Fruit fly (Drosophila melanogaster): ENCODE measurements around the gene Eip93F.

The Eip93F gene

dm6 chr3R:21948081-21948480 lies 833 bp upstream of the Eip93F start:
- no peak for TF ChIP-seq Snoo (tag; optimal IDR thresholded peaks at IDR 0.05)
- no peak for TF ChIP-seq Pif1A (GFP tag; optimal IDR thresholded peaks at IDR 0.05)
- TF ChIP-seq CG17806 (tag; optimal IDR thresholded peaks at IDR 0.05), result no peak
- TF ChIP-seq CG32121 (GFP tag; IDR thresholded peaks at IDR 0.05), result peak; percentile 49; the same call in 1 of the 2 replicates
- TF ChIP-seq CG15710 (tag; optimal IDR thresholded peaks at IDR 0.05), result no peak
- no peak for TF ChIP-seq CG12605 (GFP tag; IDR thresholded peaks at IDR 0.05)
- 0 out of 2 replicates have a peak, but pooled peaks have one; percentile 14 for TF ChIP-seq rn (GFP tag; IDR thresholded peaks at IDR 0.05)
- no peak for TF ChIP-seq CG14655 (GFP tag; optimal IDR thresholded peaks at IDR 0.05)
- TF ChIP-seq CG8301 (tag; optimal IDR thresholded peaks at IDR 0.05), result no peak
- peak; percentile 74 for TF ChIP-seq CG13204 (GFP tag; optimal IDR thresholded peaks at IDR 0.05)
- no peak for TF ChIP-seq CG10348 (GFP tag; IDR thresholded peaks at IDR 0.05)
- TF ChIP-seq CG34367 (tag; optimal IDR thresholded peaks at IDR 0.05), result no peak
- TF ChIP-seq gl (tag; optimal IDR thresholded peaks at IDR 0.05), result peak; percentile 20
- TF ChIP-seq CG9948 (tag; optimal IDR thresholded peaks at IDR 0.05), result no peak
- TF ChIP-seq Pif1B (GFP tag; optimal IDR thresholded peaks at IDR 0.05), result no peak
- TF ChIP-seq fd96Ca (GFP tag; IDR thresholded peaks at IDR 0.05), result peak; percentile 59; the same call in 2 of the 3 replicates
- TF ChIP-seq CG4496 (GFP tag; IDR thresholded peaks at IDR 0.05), result no peak
- TF ChIP-seq EcR (GFP tag; optimal IDR thresholded peaks at IDR 0.05), result no peak
- TF ChIP-seq Ets98B (GFP tag; IDR thresholded peaks at IDR 0.05), result peak; percentile 43
- TF ChIP-seq D1 (tag; optimal IDR thresholded peaks at IDR 0.05), result no peak
- peak; percentile 32 for TF ChIP-seq CG8159 (tag; optimal IDR thresholded peaks at IDR 0.05)

DNA sequence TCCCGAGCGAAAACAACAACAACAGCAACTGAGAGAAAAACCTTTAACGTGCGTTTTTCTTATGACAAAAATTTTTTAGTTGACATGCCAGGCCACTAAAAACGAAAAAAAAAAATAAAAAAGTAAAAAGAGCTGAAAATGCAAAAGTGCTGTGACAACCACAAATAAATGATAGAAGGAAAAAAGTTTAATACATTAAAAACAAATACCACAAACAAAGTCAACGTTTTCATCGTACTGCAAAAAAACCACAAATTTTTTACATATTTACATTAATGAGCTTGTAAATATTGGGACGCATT lies 598 bp downstream of the Eip93F start:
- TF ChIP-seq fd96Ca (GFP tag; IDR thresholded peaks at IDR 0.05), result no peak
- TF ChIP-seq CG8159 (tag; optimal IDR thresholded peaks at IDR 0.05), result no peak
- no peak for TF ChIP-seq Ets98B (GFP tag; IDR thresholded peaks at IDR 0.05)
- TF ChIP-seq CG14655 (GFP tag; optimal IDR thresholded peaks at IDR 0.05), result peak; percentile 11
- no peak for TF ChIP-seq CG9948 (tag; optimal IDR thresholded peaks at IDR 0.05)
- TF ChIP-seq rn (GFP tag; IDR thresholded peaks at IDR 0.05), result no peak
- peak; percentile 5 for TF ChIP-seq D1 (tag; optimal IDR thresholded peaks at IDR 0.05)
- no peak for TF ChIP-seq CG10348 (GFP tag; IDR thresholded peaks at IDR 0.05)
- TF ChIP-seq CG34367 (tag; optimal IDR thresholded peaks at IDR 0.05), result no peak
- peak; percentile 22 for TF ChIP-seq Pif1A (GFP tag; optimal IDR thresholded peaks at IDR 0.05)

dm6 chr3R:21951386-21951785 lies 2.5 kb downstream of the Eip93F start:
- TF ChIP-seq fd96Ca (GFP tag; IDR thresholded peaks at IDR 0.05) (0 out of 3 replicates have a peak, but pooled peaks have one; percentile 18), CG10348 (GFP tag; IDR thresholded peaks at IDR 0.05) (no peak), CG34367 (tag; optimal IDR thresholded peaks at IDR 0.05) (no peak), EcR (GFP tag; optimal IDR thresholded peaks at IDR 0.05) (peak; percentile 83), CG13204 (GFP tag; optimal IDR thresholded peaks at IDR 0.05) (peak; percentile 15), CG4496 (GFP tag; IDR thresholded peaks at IDR 0.05) (peak; percentile 57; the same call in 2 of the 3 replicates)

DNA sequence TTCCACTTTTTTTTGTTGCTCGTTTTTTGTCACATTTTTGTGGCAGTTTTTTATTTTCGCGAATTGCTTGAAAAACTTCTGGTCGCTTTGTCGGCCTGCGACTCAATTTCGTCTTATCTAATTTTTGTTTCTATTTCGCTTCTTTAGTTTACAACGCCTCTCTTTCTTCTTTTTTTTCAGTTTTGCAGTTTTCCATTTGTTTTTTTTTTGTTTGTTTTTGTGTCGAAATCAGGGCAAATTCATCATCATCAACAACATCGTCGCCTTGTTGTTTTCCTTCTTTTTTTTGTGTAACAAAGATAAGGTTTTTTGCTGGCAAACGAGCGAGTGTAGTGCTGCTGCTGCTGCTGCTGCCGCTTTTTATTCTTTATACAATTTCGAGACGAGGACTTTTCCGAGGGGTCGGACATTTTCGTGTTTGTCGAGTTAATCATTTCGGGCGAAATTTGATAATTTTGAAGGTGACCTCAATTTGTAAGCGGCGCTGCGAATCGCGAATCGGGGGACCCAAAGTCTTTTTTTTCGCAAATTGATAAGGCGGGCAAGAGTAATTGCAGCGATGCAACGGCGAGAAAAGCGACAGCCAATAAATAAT lies 5.2 kb downstream of the Eip93F start:
- no peak for TF ChIP-seq CG13204 (GFP tag; optimal IDR thresholded peaks at IDR 0.05)
- TF ChIP-seq CG4496 (GFP tag; IDR thresholded peaks at IDR 0.05), result peak; percentile 17; the same call in 1 of the 3 replicates
- TF ChIP-seq Ets98B (GFP tag; IDR thresholded peaks at IDR 0.05), result peak; percentile 29; the same call in 1 of the 2 replicates
- TF ChIP-seq CG12605 (GFP tag; IDR thresholded peaks at IDR 0.05), result peak; percentile 65

- TF ChIP-seq gl (tag; optimal IDR thresholded peaks at IDR 0.05) (no peak), CG4496 (GFP tag; IDR thresholded peaks at IDR 0.05) (peak; percentile 30; the same call in 1 of the 3 replicates), CG10348 (GFP tag; IDR thresholded peaks at IDR 0.05) (no peak), CG14655 (GFP tag; optimal IDR thresholded peaks at IDR 0.05) (peak; percentile 12), fd96Ca (GFP tag; IDR thresholded peaks at IDR 0.05) (0 out of 3 replicates have a peak, but pooled peaks have one; percentile 25), Pif1A (GFP tag; optimal IDR thresholded peaks at IDR 0.05) (peak; percentile 28), Ets98B (GFP tag; IDR thresholded peaks at IDR 0.05) (peak; percentile 38; the same call in 1 of the 2 replicates)
Observed at dm6 chr3R:21956340-21956739, 7.4 kb downstream of the Eip93F start.

DNA sequence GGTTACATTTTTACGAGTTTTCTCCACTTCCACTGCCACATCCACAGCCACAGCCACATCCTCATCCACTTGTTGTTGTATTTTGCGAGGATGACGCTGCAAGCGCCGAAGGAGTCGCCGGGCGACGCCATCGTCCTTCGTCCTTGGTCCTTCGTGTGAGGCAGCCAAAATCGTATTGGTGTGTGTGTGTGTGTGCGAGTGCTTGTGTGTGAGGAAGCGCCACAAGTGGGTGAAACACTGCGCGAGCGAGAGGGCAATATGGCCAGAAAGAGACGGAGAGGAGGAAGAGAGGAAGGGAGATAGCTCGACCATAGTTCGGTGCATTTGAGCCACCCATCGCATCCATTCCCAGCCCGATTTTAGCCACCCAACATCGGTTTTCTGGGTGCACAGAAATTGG lies 15.5 kb downstream of the Eip93F start:
- TF ChIP-seq CG17806 (tag; optimal IDR thresholded peaks at IDR 0.05) (no peak), CG12605 (GFP tag; IDR thresholded peaks at IDR 0.05) (peak; percentile 73), Ets98B (GFP tag; IDR thresholded peaks at IDR 0.05) (no peak)

DNA sequence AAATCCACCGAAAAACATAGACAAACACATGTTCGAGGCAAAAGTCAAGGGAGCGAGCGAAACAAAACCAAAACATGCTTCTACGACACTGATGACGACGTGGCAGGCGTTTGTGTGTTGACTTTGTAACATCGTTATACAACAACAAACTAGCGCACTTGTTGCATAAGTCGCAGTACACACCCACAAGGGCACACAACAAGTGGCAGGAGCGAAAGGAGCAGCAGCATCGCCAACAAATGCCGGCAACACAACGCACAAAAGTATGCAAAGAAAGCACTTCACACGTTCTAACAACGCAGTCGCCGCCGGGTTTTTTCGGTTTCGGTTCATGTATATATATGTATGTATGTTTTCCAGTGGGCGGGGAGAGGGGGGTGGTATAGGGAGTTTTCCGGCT lies 18.9 kb downstream of the Eip93F start:
- TF ChIP-seq CG17806 (tag; optimal IDR thresholded peaks at IDR 0.05) (no peak), CG12605 (GFP tag; IDR thresholded peaks at IDR 0.05) (peak; percentile 61)

dm6 chr3R:21969828-21970227 lies 20.9 kb downstream of the Eip93F start:
- TF ChIP-seq CG32121 (GFP tag; IDR thresholded peaks at IDR 0.05) (no peak), CG8301 (tag; optimal IDR thresholded peaks at IDR 0.05) (no peak), CG13204 (GFP tag; optimal IDR thresholded peaks at IDR 0.05) (no peak)

All from whole organism, pupa.